Worm (Caenorhabditis elegans) whole organism, young adult: ENCODE data around the gene str-208.

Experiments
- F52B5.7 ChIP-seq: sonication (generic microtip); optimal IDR thresholded peaks from 2 replicates; lab custom pipeline; 2016; ENCODE audit warnings: mild to moderate bottlenecking, missing genetic modification characterization, missing compliant biosample characterization
- K11D2.4 ChIP-seq: fragments of 200-800 bp; sonication (Bioruptor generic); IDR thresholded peaks from 2 replicates; pipeline ENCODE4 v1.3.6; 2022; ENCODE audit warnings: missing genetic modification reagents, missing genetic modification characterization, missing compliant biosample characterization
- ZK185.1 ChIP-seq: sonication (generic microtip); optimal IDR thresholded peaks from 2 replicates; lab custom pipeline; 2016; ENCODE audit warnings: mild to moderate bottlenecking, missing genetic modification characterization, missing compliant biosample characterization; ENCODE audit not compliant: poor library complexity, severe bottlenecking
- ama-1 ChIP-seq, 3 experiments: fragments of 150-350 bp in 1 of 3; sonication (generic microtip) in 2 of 3; optimal IDR thresholded peaks; 2 replicates each; lab custom pipeline; 2014 to 2018; ENCODE audit warnings: missing biosample characterization in 2 of 3, missing genetic modification characterization in 2 of 3, missing genetic modification reagents in 2 of 3
- attf-6 ChIP-seq: fragments of 200-800 bp; sonication (Bioruptor generic); IDR thresholded peaks from 2 replicates; pipeline ENCODE4 v1.3.6; 2022; ENCODE audit warnings: missing genetic modification reagents, missing genetic modification characterization, missing compliant biosample characterization
- dpl-1 ChIP-seq: fragments of 150-350 bp; optimal IDR thresholded peaks from 2 replicates; lab custom pipeline; 2014; ENCODE audit warnings: missing biosample characterization, missing genetic modification reagents, missing genetic modification characterization
- lsy-27 ChIP-seq: sonication (generic microtip); optimal IDR thresholded peaks from 2 replicates; lab custom pipeline; 2017; ENCODE audit warnings: missing genetic modification characterization, mild to moderate bottlenecking, missing compliant biosample characterization, antibody characterized with exemption, missing genotype, borderline replicate concordance; ENCODE audit not compliant: insufficient read depth
- nfya-1 ChIP-seq: sonication (generic microtip); optimal IDR thresholded peaks from 2 replicates; lab custom pipeline; 2017; ENCODE audit warnings: antibody characterized with exemption, missing compliant biosample characterization, missing genetic modification characterization, borderline replicate concordance; ENCODE audit not compliant: insufficient read depth
- snpc-1.3 ChIP-seq: sonication (generic microtip); optimal IDR thresholded peaks from 2 replicates; lab custom pipeline; 2017; ENCODE audit warnings: missing genetic modification characterization, mild to moderate bottlenecking, missing compliant biosample characterization, antibody characterized with exemption, moderate library complexity, missing genotype, missing genetic modification reagents; ENCODE audit not compliant: insufficient read depth
- unc-62 ChIP-seq: fragments of 150-350 bp; optimal IDR thresholded peaks from 2 replicates; lab custom pipeline; 2014; ENCODE audit warnings: missing biosample characterization, missing genetic modification reagents, missing genetic modification characterization
- ztf-3 ChIP-seq: fragments of 200-800 bp; sonication (Bioruptor generic); optimal IDR thresholded peaks from 2 replicates; lab custom pipeline; 2018; ENCODE audit warnings: mild to moderate bottlenecking, missing genetic modification characterization, missing compliant biosample characterization

- TF ChIP-seq unc-62 (no peak), snpc-1.3 (tag; lab: Kevin White, UChicago) (no peak), K11D2.4 (GFP tag; lab: Robert Waterston, UW) (no peak), F52B5.7 (tag; lab: Kevin White, UChicago) (no peak), dpl-1 (no peak), ama-1 (optimal IDR thresholded peaks at IDR 0.05; lab: Kevin White, UChicago) (no peak), ama-1 (GFP tag; optimal IDR thresholded peaks at IDR 0.05; lab: Kevin White, UChicago) (no peak), ztf-3 (GFP tag; lab: Kevin White, UChicago) (no peak), nfya-1 (tag; lab: Kevin White, UChicago) (no peak), attf-6 (GFP tag; lab: Robert Waterston, UW) (no peak), lsy-27 (tag; lab: Kevin White, UChicago) (no peak), ZK185.1 (tag; lab: Kevin White, UChicago) (no peak)
Measured at ce11 chrV:4956529-4956928, at the start of gene str-208.
